Fruit fly (Drosophila melanogaster) ovary, adult (tissue): ENCODE data around the gene Lztr1.

Experiments used
- CG17801 ChIP-seq: fragments of 200-800 bp; optimal IDR thresholded peaks from 2 replicates; lab custom pipeline; 2019; ENCODE audit warnings: missing biosample characterization, mild to moderate bottlenecking, missing genetic modification characterization, moderate library complexity; ENCODE audit not compliant: partially characterized antibody

Gene Lztr1

DNA sequence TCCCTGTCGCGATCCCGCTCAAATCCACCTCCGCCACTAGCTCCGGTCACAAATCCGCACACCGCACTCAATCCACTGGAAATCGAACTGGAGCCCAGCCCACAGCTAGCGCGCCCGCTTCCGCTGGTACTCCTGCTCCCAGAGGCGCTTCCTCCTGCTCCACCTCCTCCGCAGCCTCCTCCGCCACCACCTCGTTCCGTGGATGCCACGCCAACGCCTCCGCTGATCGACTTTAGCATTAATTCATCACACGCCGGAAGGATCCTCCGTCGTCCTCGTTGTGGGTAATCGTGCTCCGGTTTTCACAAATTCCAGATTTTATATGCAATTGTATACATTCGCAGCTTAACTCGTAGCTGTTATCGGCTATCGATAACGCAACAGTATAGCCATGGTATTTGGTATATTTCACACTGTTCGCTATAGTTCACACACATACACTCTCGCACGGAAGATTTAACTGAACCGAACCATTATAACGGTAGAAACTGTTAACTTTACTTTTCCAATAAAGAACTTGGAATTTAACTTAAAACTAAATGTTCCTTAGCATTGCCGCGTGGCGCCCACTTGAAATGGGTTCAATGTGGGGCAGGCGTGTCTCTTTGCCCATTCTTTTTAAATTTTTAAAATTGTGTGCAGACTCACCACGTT, at the start of gene Lztr1:
TSS of gene Lztr1 (minus strand) at position 374 of the 654 bp plus-strand sequence.
- TF ChIP-seq CG17801: no peak

DNA sequence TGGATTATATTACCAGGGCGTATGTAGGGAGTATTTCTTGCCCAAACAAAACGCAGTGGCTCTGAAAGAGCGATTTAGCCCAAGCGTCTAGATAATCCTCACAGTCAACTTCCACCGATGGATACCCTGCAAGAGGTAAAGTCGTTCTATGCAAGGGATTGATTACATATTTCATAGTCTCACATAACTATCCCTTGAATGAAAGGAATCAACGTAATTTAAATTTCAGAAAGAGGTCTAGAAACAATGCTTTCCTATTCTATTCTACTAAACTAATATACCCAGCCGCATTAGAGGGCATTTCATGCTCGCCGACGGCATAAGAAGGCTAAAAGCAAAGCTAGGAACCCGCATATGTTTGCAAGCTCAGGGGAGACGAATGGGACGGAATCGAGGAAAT, 39.4 kb upstream of the Lztr1 start:
- no peak for TF ChIP-seq CG17801

DNA sequence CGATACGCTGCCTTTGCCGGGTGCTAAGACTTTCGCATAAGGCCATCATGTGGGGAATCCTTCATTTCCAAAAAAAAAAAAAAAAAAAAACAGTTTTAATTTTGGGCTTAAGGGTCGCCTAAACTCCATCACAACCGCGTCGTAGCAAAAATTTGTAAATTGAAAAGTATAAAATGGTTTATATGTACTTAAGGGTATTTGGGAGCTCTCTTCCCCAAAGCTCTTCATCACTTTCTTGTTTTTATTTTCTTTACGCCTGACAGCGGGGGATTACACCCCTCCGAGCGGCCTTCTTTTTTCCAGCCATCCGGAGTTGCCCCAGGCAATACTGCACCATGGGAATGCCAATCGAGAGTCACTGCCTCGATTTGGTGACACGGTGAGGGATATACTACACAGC, 36.6 kb upstream of the Lztr1 start:
- TF ChIP-seq CG17801: no peak

DNA sequence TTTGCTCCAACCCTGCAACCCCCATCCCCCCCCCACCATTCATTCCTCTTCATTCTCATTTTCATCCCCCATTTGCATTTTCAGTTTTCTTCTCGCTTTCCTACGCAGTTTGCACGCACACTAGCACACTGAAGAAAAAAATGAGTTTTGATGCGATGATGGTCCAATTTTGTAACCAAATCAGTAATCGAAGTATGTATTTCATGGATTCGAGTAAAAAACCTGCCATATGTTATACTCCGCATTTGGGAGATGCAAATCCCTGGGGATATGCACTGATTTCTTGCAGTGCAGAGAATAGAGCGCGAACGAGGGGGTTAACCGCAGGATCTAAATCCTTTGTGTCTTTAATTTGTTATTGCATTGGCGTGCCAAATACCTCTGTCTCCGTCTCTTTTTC, 28.5 kb upstream of the Lztr1 start:
- TF ChIP-seq CG17801: no peak

DNA sequence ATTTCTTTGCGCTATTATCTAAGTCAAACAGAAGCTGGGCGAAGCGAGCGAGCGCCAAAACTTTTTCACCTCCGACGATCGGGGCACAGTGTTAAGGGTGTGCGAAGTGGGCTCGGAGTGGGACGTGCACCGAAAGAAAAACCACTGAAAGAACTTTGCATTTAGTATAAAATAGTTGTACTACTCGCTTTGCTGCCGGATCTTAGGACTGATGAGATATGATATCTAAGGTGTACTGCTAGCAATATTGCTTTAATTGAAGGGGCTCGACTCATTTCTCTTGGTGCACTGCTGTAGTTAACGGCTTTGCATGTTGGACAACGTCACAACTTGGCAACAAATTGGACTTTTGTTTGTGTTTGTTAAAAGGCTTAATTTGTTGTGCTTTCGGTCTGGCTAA, 26.4 kb upstream of the Lztr1 start:
- TF ChIP-seq CG17801: no peak

DNA sequence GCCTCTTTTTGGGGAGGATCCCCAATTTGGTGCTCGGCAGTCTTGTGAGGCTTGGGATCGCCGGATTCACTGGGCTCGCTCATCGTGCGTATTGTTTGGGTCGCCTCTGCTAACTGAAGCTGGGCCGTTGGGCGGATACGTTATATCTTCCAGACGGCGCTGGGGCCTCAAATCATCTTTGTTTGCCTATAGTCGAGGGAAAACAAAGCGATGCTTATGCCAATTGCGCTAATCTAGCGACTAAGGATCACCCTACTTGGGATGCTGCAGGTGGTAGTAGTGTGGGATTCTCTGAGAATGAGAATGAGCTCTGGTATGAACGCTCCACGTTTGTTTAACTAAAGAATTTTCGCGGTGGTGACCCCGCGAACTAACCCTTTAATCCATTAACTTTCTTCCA, 24.4 kb upstream of the Lztr1 start, which contains the start of gene CG3690:
TSS of gene CG3690 (minus strand) at position 101 of the 400 bp plus-strand sequence.
- no peak for TF ChIP-seq CG17801

DNA sequence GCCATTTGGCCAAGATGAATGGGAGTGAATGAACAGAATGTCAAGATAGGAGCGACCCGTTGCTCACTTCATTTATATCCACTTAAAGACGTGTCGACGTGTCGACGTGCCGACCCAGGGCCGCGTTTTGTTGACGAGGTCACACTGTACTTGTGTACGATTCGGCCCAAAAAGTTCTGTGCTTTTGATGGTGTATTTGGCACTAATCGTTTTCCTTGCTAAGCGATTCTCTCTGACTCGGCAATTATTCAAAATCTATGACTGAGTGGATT, 20.8 kb upstream of the Lztr1 start:
- no peak for TF ChIP-seq CG17801

DNA sequence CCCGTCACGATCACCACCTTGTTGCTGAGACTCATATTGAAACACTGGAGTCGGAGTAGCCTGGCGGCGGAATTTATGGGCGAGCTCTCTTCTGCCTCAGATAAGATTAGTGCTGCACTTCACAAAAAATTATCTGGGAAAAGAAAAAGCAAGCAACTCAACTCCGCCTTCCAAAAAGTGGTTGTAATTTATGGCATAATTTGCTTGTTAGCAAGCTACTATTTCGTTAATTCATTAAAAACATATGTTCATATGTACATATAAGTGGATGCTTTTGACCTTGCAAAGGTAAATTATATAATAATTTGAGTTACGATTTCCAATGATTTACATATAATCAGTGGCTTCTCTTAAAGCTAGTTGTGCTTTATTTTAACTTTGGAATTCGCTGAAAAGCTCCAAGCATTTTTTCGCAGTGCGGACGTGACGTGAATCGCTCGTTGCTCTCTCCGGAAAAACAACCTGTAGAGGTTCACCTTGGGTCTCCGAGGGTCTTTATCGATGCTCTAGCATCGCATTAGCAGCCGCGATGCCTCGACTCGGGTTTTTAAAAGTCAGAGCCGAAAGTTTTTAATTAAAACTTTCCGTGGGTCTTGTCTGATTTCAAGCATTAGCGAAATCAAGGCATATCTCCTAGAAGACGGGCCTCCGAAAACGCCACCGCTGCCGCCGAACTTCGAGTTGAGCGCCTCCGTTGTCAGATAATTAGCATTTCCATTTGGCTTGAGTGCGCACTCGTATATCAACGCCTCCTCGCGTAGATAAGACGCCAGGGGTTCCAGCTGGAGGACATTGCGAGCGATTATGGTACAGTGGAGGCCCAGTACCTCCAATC, 20.3 kb upstream of the Lztr1 start, which contains the start of gene CG3699:
TSS of gene CG3699 (minus strand) at position 51 of the 835 bp plus-strand sequence.
- TF ChIP-seq CG17801: no peak

DNA sequence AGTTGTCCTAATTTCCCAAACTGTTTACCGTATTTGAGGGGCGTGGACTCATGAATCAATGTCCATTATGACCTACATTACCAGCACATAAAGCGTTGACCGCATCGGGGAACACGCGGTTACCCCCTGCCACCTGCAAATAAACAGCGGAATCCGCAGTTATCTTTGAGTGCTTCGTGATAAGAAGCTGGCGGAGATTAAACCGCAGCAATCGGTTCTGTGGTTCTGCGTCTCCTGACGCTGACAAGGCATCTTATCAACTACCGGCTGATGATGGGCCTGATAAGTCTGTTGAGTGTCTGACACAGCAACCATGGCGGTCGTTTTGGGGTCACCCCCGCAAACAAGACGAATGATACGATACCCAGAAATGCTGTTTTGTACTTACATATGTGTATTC, 18.8 kb upstream of the Lztr1 start:
- no peak for TF ChIP-seq CG17801

DNA sequence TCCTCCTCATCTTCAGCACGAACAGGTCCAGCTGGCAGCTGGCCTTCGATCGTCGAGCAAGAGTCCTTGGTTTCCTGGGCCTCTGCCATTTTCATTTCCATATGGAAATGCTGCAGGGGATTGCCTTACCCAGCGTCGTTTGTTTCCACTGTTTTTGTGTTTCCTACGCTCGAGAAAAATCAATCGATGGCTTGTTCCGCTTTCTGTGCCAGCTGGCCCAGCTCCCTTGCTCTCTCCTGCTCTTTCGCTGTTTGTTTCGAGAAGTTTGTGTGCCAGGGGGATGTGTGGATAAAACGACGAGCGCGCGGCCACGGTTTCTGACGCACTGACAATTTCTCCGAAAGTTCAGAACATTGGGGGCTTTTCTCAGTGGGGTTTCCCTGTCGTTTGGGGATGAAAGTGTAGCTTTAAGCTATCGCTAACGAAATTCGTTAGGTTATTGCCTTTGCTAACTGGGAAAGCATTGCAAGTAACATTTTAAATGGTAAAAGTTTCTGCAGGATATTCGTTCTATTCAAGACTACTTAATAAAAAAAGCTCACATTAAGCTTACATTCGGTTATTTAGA, 18.1 kb upstream of the Lztr1 start, which contains the start of gene CG3703:
TSS of gene CG3703 (minus strand) at position 328 of the 568 bp plus-strand sequence.
- TF ChIP-seq CG17801: no peak

DNA sequence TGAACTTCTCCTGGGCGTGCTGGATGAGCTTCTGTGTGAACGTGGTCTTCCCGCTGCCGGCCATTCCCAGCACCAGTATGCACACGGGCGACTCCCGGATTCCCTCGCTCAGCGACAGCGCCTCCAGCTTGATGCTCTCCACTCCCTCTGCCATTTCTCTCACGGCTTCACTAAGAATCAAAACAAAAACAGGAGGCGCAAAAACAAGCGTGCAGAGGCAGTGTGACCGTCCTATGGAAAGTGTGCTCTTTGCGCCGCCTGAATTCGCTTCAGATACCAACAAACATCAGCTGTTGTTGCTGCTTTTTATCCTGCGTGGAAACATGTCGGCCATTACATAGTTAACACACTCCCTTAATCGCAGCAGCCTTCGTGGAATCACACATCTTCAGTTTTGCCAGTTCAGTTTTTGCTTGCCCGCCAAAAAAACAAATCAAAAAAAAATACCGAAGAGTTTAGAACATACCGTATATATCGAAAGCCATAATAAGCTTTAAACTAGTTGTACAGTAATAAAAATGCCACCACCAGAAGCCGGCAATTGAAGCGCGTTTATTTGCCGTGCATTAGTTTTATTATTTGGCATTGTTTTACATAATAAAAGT, 13.3 kb upstream of the Lztr1 start, which contains the start of the genes CG3704 and mus81:
TSS of gene CG3704 (minus strand) at position 226 of the 605 bp plus-strand sequence.
TSS of gene mus81 (plus strand) at position 496 of the 605 bp plus-strand sequence.
- peak; percentile 24 for TF ChIP-seq CG17801

DNA sequence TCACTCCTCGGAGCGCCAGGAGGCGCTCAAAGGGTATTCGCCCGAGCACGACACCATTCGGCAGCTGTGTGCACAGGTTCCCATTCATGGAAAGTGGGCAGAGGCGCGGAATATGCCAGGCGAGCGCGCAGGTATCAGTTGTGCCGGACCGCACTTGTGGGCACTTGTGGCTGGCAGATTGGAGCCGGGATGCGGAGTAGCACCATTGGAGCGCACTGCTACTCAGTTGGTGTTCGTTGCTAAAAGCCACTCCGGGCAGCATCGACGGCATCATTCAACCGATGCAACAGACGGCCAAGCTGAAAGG, 8.5 kb upstream of the Lztr1 start:
- TF ChIP-seq CG17801: no peak

DNA sequence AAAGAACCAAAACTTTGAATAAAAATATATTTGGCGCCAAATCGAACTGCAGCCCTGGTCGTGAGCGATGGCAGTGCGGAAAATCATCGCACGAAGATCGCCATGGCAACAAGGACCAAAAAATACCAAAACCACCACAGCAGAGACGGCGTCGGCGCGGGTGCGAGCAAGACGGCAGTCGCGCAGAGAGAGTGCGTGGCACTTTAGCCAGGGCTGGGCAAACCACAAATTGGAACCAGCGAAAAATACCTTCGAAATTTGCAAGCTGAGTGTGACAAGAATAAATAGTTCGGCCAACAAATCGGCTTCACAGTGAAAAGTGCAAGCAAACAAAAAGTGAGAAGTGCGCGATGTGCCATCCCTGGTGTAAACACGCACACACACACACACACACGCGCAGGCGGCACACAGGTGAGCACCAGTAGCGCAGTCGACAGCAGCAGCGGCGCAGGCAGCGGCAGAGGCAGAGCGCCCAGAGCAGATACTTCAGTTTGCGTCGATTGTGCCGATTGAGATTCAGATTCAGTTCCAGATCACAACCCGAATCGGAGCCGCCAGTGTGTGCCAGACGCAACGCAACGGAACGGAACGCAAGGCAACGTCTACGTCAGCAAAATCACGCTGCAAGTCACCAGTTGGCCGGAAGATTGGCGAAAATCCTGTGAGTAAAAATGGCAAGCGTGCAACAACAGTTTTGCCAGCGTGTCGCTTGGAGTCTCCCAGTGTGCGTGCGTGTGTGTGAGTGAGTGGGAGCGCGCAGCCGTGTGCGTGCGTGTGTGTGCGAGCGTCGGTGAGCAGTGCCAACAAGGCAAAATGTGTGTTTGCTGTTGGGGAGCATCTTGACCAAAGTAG, 7.9 kb upstream of the Lztr1 start, which contains the start of gene TRAM:
TSS of gene TRAM (plus strand) at position 184 of the 852 bp plus-strand sequence.
- TF ChIP-seq CG17801: peak; percentile 95

DNA sequence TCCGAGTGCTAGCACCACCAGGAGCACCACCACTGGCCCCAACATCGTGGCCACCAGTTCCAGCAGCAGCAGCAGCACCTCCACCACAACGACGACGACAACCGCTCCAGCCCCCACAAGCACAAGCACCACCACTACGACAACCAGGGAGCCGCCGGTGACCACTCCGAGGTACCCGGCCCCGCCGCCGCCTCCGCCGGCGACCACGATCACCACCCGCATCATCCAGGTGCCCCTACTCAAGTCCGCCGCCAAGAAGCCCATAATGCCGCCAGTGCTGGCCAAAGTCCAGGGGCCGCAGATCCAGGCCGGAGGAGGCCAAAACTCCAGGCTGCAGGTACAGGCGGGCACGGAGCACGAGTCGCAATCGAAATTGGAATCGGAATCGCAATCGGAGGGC, 6.6 kb upstream of the Lztr1 start:
- no peak for TF ChIP-seq CG17801

DNA sequence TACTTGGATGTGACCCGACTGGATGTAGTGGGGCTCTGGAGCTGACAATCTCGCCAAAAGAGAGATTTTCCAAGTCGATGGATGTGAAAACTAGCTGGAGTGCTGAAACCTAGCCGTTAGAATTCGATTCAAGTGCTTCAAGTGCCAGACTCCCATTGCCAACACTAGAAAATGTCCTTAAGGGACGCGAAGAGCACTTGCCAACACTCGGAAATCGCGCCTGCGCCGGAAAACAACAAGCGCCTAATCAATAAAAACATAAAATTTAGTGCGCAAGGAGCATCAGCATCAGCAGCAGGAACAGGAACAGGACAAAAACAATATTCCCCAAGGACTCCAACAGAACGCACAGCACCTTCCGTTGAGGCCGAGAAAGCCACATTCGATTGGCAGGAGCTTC, 5.5 kb upstream of the Lztr1 start:
- TF ChIP-seq CG17801: no peak

DNA sequence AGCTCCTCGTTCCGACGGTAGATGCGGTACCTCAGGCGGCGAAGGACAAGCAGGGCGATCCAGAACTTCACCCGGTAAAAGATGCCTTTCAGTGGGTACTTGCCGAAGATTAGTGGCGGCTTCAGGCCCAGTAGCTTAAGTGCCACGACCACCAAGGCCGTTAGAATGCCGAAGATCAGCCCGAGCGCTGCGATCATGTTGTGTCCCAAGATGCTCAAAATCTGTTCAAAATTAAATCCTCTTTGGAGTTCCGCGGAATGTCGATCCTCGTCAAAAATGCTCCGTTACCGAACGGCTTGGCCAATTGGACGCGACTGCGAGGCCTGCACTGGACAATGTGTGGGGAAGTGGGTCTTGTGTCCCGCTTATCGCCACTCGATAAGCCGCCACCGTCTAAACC, 4.8 kb upstream of the Lztr1 start, which contains the start of the genes CG32815 and CG3706:
TSS of gene CG32815 (plus strand) at position 301 of the 400 bp plus-strand sequence.
TSS of gene CG3706 (minus strand) at position 310 of the 400 bp plus-strand sequence.
- no peak for TF ChIP-seq CG17801
